Worm (Caenorhabditis elegans) whole organism, L3 larva: ENCODE measurements around the gene R07E5.5.

ENCODE experiments used
- R02D3.7 ChIP-seq: fragments of 150-350 bp; optimal IDR thresholded peaks from 2 replicates; lab custom pipeline; 2014; ENCODE audit warnings: missing biosample characterization, missing genetic modification characterization
- ZK546.5 ChIP-seq: sonication (generic microtip); optimal IDR thresholded peaks from 2 replicates; lab custom pipeline; 2017; ENCODE audit warnings: missing biosample characterization, missing genetic modification characterization
- aly-2 ChIP-seq: fragments of 150-350 bp; optimal IDR thresholded peaks from 2 replicates; lab custom pipeline; 2014; ENCODE audit warnings: missing biosample characterization, missing genetic modification characterization
- ama-1 ChIP-seq: fragments of 150-350 bp; optimal IDR thresholded peaks from 2 replicates; lab custom pipeline; 2018
- ceh-82 ChIP-seq: fragments of 150-350 bp; optimal IDR thresholded peaks from 2 replicates; lab custom pipeline; 2014; ENCODE audit warnings: missing biosample characterization, missing genetic modification characterization
- ceh-9 ChIP-seq: sonication (generic microtip); optimal IDR thresholded peaks from 2 replicates; lab custom pipeline; 2018; ENCODE audit warnings: missing biosample characterization, missing genetic modification characterization
- daf-12 ChIP-seq: fragments of 150-350 bp; optimal IDR thresholded peaks from 2 replicates; lab custom pipeline; 2014; ENCODE audit warnings: missing biosample characterization, missing genetic modification reagents, missing genetic modification characterization
- egl-27 ChIP-seq: sonication (generic microtip); optimal IDR thresholded peaks from 4 replicates; lab custom pipeline; 2017; ENCODE audit warnings: missing biosample characterization, missing genetic modification reagents, missing genetic modification characterization
- egl-5 ChIP-seq: fragments of 150-350 bp; optimal IDR thresholded peaks from 2 replicates; lab custom pipeline; 2017; ENCODE audit warnings: missing biosample characterization, missing genetic modification reagents, missing genetic modification characterization, inconsistent platforms
- elt-1 ChIP-seq: fragments of 150-350 bp; optimal IDR thresholded peaks from 2 replicates; lab custom pipeline; 2014; ENCODE audit warnings: missing biosample characterization, missing genetic modification characterization
- elt-2 ChIP-seq: sonication (generic microtip); optimal IDR thresholded peaks from 2 replicates; lab custom pipeline; 2016; ENCODE audit warnings: missing genetic modification reagents, mild to moderate bottlenecking, missing genetic modification characterization, missing compliant biosample characterization
- eor-1 ChIP-seq, 2 experiments: fragments of 150-350 bp; optimal IDR thresholded peaks; 2 replicates each; lab custom pipeline; 2014 to 2018; ENCODE audit warnings: missing biosample characterization in 2 of 2, missing genetic modification characterization in 2 of 2
- fkh-10 ChIP-seq: sonication (generic microtip); optimal IDR thresholded peaks from 2 replicates; lab custom pipeline; 2017; ENCODE audit warnings: missing biosample characterization, missing genetic modification reagents, missing genetic modification characterization
- fkh-2 ChIP-seq: fragments of 150-350 bp; optimal IDR thresholded peaks from 2 replicates; lab custom pipeline; 2014; ENCODE audit warnings: missing biosample characterization, missing genetic modification reagents, missing genetic modification characterization
- fos-1 ChIP-seq: fragments of 150-350 bp; optimal IDR thresholded peaks from 2 replicates; lab custom pipeline; 2014; ENCODE audit warnings: missing biosample characterization, missing genetic modification characterization
- hmg-11 ChIP-seq: sonication (generic microtip); optimal IDR thresholded peaks from 2 replicates; lab custom pipeline; 2016; ENCODE audit warnings: missing genetic modification characterization, missing compliant biosample characterization
- jun-1 ChIP-seq: fragments of 150-350 bp; optimal IDR thresholded peaks from 2 replicates; lab custom pipeline; 2014; ENCODE audit warnings: missing biosample characterization, missing genetic modification reagents, missing genetic modification characterization
- lin-15B ChIP-seq: fragments of 150-350 bp; optimal IDR thresholded peaks from 2 replicates; lab custom pipeline; 2014; ENCODE audit warnings: missing biosample characterization, missing genetic modification characterization
- lin-39 ChIP-seq: fragments of 150-350 bp; optimal IDR thresholded peaks from 2 replicates; lab custom pipeline; 2018; ENCODE audit warnings: missing biosample characterization, missing genetic modification reagents, missing genetic modification characterization
- lsy-12 ChIP-seq: sonication (generic microtip); optimal IDR thresholded peaks from 2 replicates; lab custom pipeline; 2016; ENCODE audit warnings: mild to moderate bottlenecking, missing genetic modification characterization, missing compliant biosample characterization
- mml-1 ChIP-seq: fragments of 150-350 bp; sonication (generic microtip); optimal IDR thresholded peaks from 3 replicates; lab custom pipeline; 2014; ENCODE audit warnings: missing biosample characterization, missing genetic modification characterization
- nfya-1 ChIP-seq: sonication (generic microtip); optimal IDR thresholded peaks from 2 replicates; lab custom pipeline; 2017; ENCODE audit warnings: missing genetic modification characterization, mild to moderate bottlenecking, missing compliant biosample characterization, antibody characterized with exemption, moderate library complexity; ENCODE audit not compliant: insufficient read depth
- nhr-11 ChIP-seq: fragments of 150-350 bp; optimal IDR thresholded peaks from 2 replicates; lab custom pipeline; 2014; ENCODE audit warnings: missing biosample characterization, missing genetic modification characterization
- nhr-12 ChIP-seq: fragments of 150-350 bp; optimal IDR thresholded peaks from 2 replicates; lab custom pipeline; 2014; ENCODE audit warnings: missing biosample characterization, missing genetic modification characterization
- nhr-23 ChIP-seq: fragments of 150-350 bp; optimal IDR thresholded peaks from 2 replicates; lab custom pipeline; 2014; ENCODE audit warnings: missing biosample characterization, missing genetic modification reagents, missing genetic modification characterization
- nhr-237 ChIP-seq: fragments of 150-350 bp; optimal IDR thresholded peaks from 2 replicates; lab custom pipeline; 2014; ENCODE audit warnings: missing biosample characterization, missing genetic modification characterization
- nhr-25 ChIP-seq: sonication (generic microtip); optimal IDR thresholded peaks from 2 replicates; lab custom pipeline; 2017; ENCODE audit warnings: missing biosample characterization, missing genetic modification characterization
- nhr-28 ChIP-seq: fragments of 150-350 bp; optimal IDR thresholded peaks from 2 replicates; lab custom pipeline; 2014; ENCODE audit warnings: missing biosample characterization, missing genetic modification characterization
- nhr-67 ChIP-seq: fragments of 150-350 bp; optimal IDR thresholded peaks from 2 replicates; lab custom pipeline; 2014; ENCODE audit warnings: missing biosample characterization, missing genetic modification characterization
- nhr-76 ChIP-seq: fragments of 150-350 bp; sonication (generic microtip); optimal IDR thresholded peaks from 5 replicates; lab custom pipeline; 2014; ENCODE audit warnings: missing biosample characterization, missing genetic modification characterization
- nhr-77 ChIP-seq: fragments of 150-350 bp; optimal IDR thresholded peaks from 2 replicates; lab custom pipeline; 2014; ENCODE audit warnings: missing biosample characterization, missing genetic modification characterization
- pha-4 ChIP-seq: fragments of 150-350 bp; optimal IDR thresholded peaks from 2 replicates; lab custom pipeline; 2014; ENCODE audit warnings: missing biosample characterization, missing genetic modification reagents, missing genetic modification characterization
- pqm-1 ChIP-seq: fragments of 150-350 bp; optimal IDR thresholded peaks from 2 replicates; lab custom pipeline; 2017; ENCODE audit warnings: missing biosample characterization, missing genetic modification characterization, inconsistent platforms
- sea-2 ChIP-seq: fragments of 150-350 bp; sonication (generic microtip); optimal IDR thresholded peaks from 4 replicates; lab custom pipeline; 2014; ENCODE audit warnings: missing biosample characterization, missing genetic modification reagents, missing genetic modification characterization
- skn-1 ChIP-seq: fragments of 150-350 bp; optimal IDR thresholded peaks from 2 replicates; lab custom pipeline; 2014; ENCODE audit warnings: missing biosample characterization, missing genetic modification characterization
- snpc-4 ChIP-seq: fragments of 150-350 bp; optimal IDR thresholded peaks from 2 replicates; lab custom pipeline; 2014; ENCODE audit warnings: missing biosample characterization, missing genetic modification characterization
- tbx-2 ChIP-seq: sonication (generic microtip); optimal IDR thresholded peaks from 2 replicates; lab custom pipeline; 2016; ENCODE audit warnings: mild to moderate bottlenecking, missing genetic modification characterization, missing compliant biosample characterization
- unc-39 ChIP-seq: sonication (generic microtip); optimal IDR thresholded peaks from 4 replicates; lab custom pipeline; 2017; ENCODE audit warnings: missing biosample characterization, missing genetic modification characterization
- zag-1 ChIP-seq: fragments of 150-350 bp; optimal IDR thresholded peaks from 2 replicates; lab custom pipeline; 2014; ENCODE audit warnings: missing biosample characterization, missing genetic modification characterization
- ztf-11 ChIP-seq: fragments of 150-350 bp; optimal IDR thresholded peaks from 2 replicates; lab custom pipeline; 2014; ENCODE audit warnings: missing biosample characterization, missing genetic modification characterization
- ztf-4 ChIP-seq: fragments of 150-350 bp; optimal IDR thresholded peaks from 2 replicates; lab custom pipeline; 2014; ENCODE audit warnings: missing biosample characterization, missing genetic modification characterization

The R07E5.5 gene

ce11 chrIII:4405986-4406385 lies 8.8 kb downstream of the R07E5.5 start, which contains the start of gene rnp-4:
TSS of gene rnp-4 (plus strand) at chrIII:4406286.
- TF ChIP-seq skn-1 (tag; lab: Kevin White, UChicago) (no peak), hmg-11 (tag; lab: Kevin White, UChicago) (no peak), lin-39 (tag; lab: Kevin White, UChicago) (no peak), egl-27 (tag; lab: Kevin White, UChicago) (no peak), sea-2 (no peak), ztf-11 (tag; lab: Kevin White, UChicago) (no peak), elt-1 (tag; lab: Kevin White, UChicago) (no peak), nhr-77 (tag; lab: Kevin White, UChicago) (no peak), jun-1 (tag; lab: Kevin White, UChicago) (no peak), lsy-12 (tag; lab: Kevin White, UChicago) (no peak), pha-4 (tag; lab: Kevin White, UChicago) (no peak), ceh-82 (no peak), fkh-2 (tag; lab: Kevin White, UChicago) (no peak), daf-12 (tag; lab: Kevin White, UChicago) (no peak), snpc-4 (tag; lab: Kevin White, UChicago) (no peak), nhr-67 (tag; lab: Kevin White, UChicago) (no peak), ama-1 (no peak), ceh-9 (tag; lab: Kevin White, UChicago) (no peak)

- TF ChIP-seq tbx-2 (no peak), ztf-11 (tag; lab: Kevin White, UChicago) (no peak), nhr-25 (tag; lab: Kevin White, UChicago) (no peak), fos-1 (tag; lab: Kevin White, UChicago) (no peak), eor-1 (tag; optimal IDR thresholded peaks at IDR 0.05; lab: Kevin White, UChicago) (no peak), mml-1 (tag; lab: Kevin White, UChicago) (no peak), elt-2 (tag; lab: Kevin White, UChicago) (no peak), unc-39 (tag; lab: Kevin White, UChicago) (no peak), daf-12 (tag; lab: Kevin White, UChicago) (no peak), nhr-76 (tag; lab: Kevin White, UChicago) (no peak)
Measured at ce11 chrIII:4407144-4407543, 9.9 kb downstream of the R07E5.5 start, which contains the start of gene prdx-3. TSS of gene prdx-3 (plus strand) at chrIII:4407444.

- no peak for TF ChIP-seq jun-1 (tag; lab: Kevin White, UChicago)
- TF ChIP-seq ceh-9 (tag; lab: Kevin White, UChicago) = no peak
- TF ChIP-seq ZK546.5 (tag; lab: Kevin White, UChicago) = no peak
- no peak for TF ChIP-seq nhr-11 (tag; lab: Kevin White, UChicago)
- no peak for TF ChIP-seq skn-1 (tag; lab: Kevin White, UChicago)
- TF ChIP-seq nhr-67 (tag; lab: Kevin White, UChicago) = no peak
- no peak for TF ChIP-seq nhr-237
- TF ChIP-seq nhr-23 (tag; lab: Kevin White, UChicago) = no peak
- no peak for TF ChIP-seq elt-2 (tag; lab: Kevin White, UChicago)
- no peak for TF ChIP-seq egl-27 (tag; lab: Kevin White, UChicago)
- no peak for TF ChIP-seq ztf-11 (tag; lab: Kevin White, UChicago)
- TF ChIP-seq nhr-25 (tag; lab: Kevin White, UChicago) = no peak
- TF ChIP-seq unc-39 (tag; lab: Kevin White, UChicago) = no peak
- no peak for TF ChIP-seq nhr-28 (tag; lab: Kevin White, UChicago)
- TF ChIP-seq nhr-77 (tag; lab: Kevin White, UChicago) = no peak
- no peak for TF ChIP-seq daf-12 (tag; lab: Kevin White, UChicago)
- no peak for TF ChIP-seq pqm-1 (tag; lab: Kevin White, UChicago)
- no peak for TF ChIP-seq tbx-2
- no peak for TF ChIP-seq aly-2 (tag; lab: Kevin White, UChicago)
- TF ChIP-seq R02D3.7 (tag; lab: Kevin White, UChicago) = no peak
- TF ChIP-seq, all 47 proteins: peak for 0
Measured at ce11 chrIII:4408251-4408650, 11.0 kb downstream of the R07E5.5 start, which contains the start of gene gpch-1. TSS of gene gpch-1 (plus strand) at chrIII:4408551.

- TF ChIP-seq tbx-2 = no peak
- peak; percentile 49 for TF ChIP-seq nfya-1 (tag; lab: Kevin White, UChicago)
- TF ChIP-seq egl-27 (tag; lab: Kevin White, UChicago) = no peak
- no peak for TF ChIP-seq daf-12 (tag; lab: Kevin White, UChicago)
- TF ChIP-seq fkh-10 (GFP tag; lab: Kevin White, UChicago) = no peak
- TF ChIP-seq lin-15B (tag; lab: Kevin White, UChicago) = peak; percentile 8
- TF ChIP-seq elt-2 (tag; lab: Kevin White, UChicago) = peak; percentile 36
- peak; percentile 72 for TF ChIP-seq snpc-4 (tag; lab: Kevin White, UChicago)
- TF ChIP-seq lin-39 (tag; lab: Kevin White, UChicago) = no peak
- no peak for TF ChIP-seq ztf-4 (tag; lab: Kevin White, UChicago)
- TF ChIP-seq eor-1 (tag; optimal IDR thresholded peaks at IDR 0.05; lab: Kevin White, UChicago) = no peak
- TF ChIP-seq pha-4 (tag; lab: Kevin White, UChicago) = peak; percentile 30
- TF ChIP-seq nhr-237 = no peak
- TF ChIP-seq pqm-1 (tag; lab: Kevin White, UChicago) = peak; percentile 10
- no peak for TF ChIP-seq nhr-67 (tag; lab: Kevin White, UChicago)
- TF ChIP-seq nhr-12 (tag; lab: Kevin White, UChicago) = no peak
- no peak for TF ChIP-seq zag-1
- TF ChIP-seq egl-5 (tag; lab: Kevin White, UChicago) = no peak
- TF ChIP-seq jun-1 (tag; lab: Kevin White, UChicago) = peak; percentile 22
- no peak for TF ChIP-seq nhr-23 (tag; lab: Kevin White, UChicago)
- no peak for TF ChIP-seq fkh-2 (tag; lab: Kevin White, UChicago)
- no peak for TF ChIP-seq ama-1
- TF ChIP-seq sea-2 = no peak
- no peak for TF ChIP-seq R02D3.7 (tag; lab: Kevin White, UChicago)
Measured at ce11 chrIII:4412108-4413009, 15.1 kb downstream of the R07E5.5 start.
